Worm (Caenorhabditis elegans) whole organism, late embryonic: Measurements from ENCODE around the gene ZK381.2.

Source experiments
- ama-1 ChIP-seq: fragments of 150-350 bp; optimal IDR thresholded peaks from 2 replicates; lab custom pipeline; 2014
- ceh-34 ChIP-seq: sonication (generic microtip); optimal IDR thresholded peaks from 2 replicates; lab custom pipeline; 2016; ENCODE audit warnings: mild to moderate bottlenecking, missing genetic modification characterization, missing compliant biosample characterization
- dve-1 ChIP-seq: sonication (generic microtip); optimal IDR thresholded peaks from 2 replicates; lab custom pipeline; 2017; ENCODE audit warnings: antibody characterized with exemption, mild to moderate bottlenecking, missing genetic modification characterization, missing compliant biosample characterization
- ets-4 ChIP-seq: sonication (generic microtip); optimal IDR thresholded peaks from 2 replicates; lab custom pipeline; 2016; ENCODE audit warnings: missing genetic modification characterization, missing compliant biosample characterization
- gmeb-2 ChIP-seq: sonication (generic microtip); optimal IDR thresholded peaks from 2 replicates; lab custom pipeline; 2016; ENCODE audit warnings: missing genetic modification characterization, inconsistent platforms, missing compliant biosample characterization
- hlh-30 ChIP-seq: sonication (generic microtip); optimal IDR thresholded peaks from 2 replicates; lab custom pipeline; 2017; ENCODE audit warnings: antibody characterized with exemption, missing genetic modification characterization, missing compliant biosample characterization; ENCODE audit not compliant: insufficient read depth
- hlh-8 ChIP-seq: sonication (generic microtip); optimal IDR thresholded peaks from 2 replicates; lab custom pipeline; 2016; ENCODE audit warnings: missing genotype, missing genetic modification characterization, missing compliant biosample characterization
- npax-4 ChIP-seq: sonication (generic microtip); optimal IDR thresholded peaks from 2 replicates; lab custom pipeline; 2016; ENCODE audit warnings: missing genetic modification characterization, missing compliant biosample characterization
- sox-4 ChIP-seq: sonication (generic microtip); optimal IDR thresholded peaks from 2 replicates; lab custom pipeline; 2017; ENCODE audit warnings: mild to moderate bottlenecking, missing genetic modification characterization, inconsistent platforms, missing compliant biosample characterization
- unc-86 ChIP-seq: sonication (generic microtip); optimal IDR thresholded peaks from 2 replicates; lab custom pipeline; 2016; ENCODE audit warnings: missing genetic modification characterization, missing compliant biosample characterization

DNA sequence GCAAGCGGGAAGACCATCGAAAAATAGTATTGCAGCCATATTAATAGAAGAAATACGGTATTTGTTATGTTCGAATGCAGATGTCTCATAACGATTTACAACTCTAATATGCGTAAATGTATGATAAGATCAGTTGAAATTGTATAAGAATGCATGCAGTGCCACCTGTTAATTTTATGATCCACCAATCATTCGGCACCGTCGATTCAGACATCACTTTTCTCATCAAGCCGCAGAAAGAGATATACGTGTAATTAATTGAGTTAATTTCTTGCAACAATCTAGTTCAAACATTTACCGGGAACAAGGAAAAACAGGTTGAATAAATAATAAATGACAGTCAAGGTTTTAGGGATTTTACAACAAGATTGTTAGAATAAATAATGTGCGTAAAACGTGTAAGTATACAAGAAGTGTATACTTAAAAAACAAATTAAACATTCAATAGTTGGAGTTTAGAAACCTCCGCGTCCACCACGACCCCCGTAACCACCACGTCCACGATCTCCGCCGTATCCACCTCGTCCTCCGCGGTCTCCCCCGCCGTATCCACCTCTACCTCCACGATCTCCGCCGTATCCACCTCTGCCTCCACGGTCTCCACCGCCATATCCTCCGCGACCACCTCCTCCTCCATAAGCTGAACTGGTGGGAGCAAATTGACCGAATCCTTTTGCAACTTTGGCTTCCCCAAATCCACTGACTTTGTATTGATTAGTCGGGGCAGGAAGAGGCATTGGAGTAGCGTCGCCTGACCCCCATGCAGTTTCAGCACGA lies 9.1 kb downstream of the ZK381.2 start:
- TF ChIP-seq unc-86 (no peak), ets-4 (tag; lab: Kevin White, UChicago) (no peak), hlh-30 (tag; lab: Kevin White, UChicago) (no peak), sox-4 (no peak), dve-1 (tag; lab: Kevin White, UChicago) (no peak), ama-1 (lab: Kevin White, UChicago) (no peak), ceh-34 (tag; lab: Kevin White, UChicago) (no peak), npax-4 (no peak), hlh-8 (tag; lab: Kevin White, UChicago) (no peak), gmeb-2 (tag; lab: Kevin White, UChicago) (no peak)
